Worm (Caenorhabditis elegans) whole organism, L1 larva: ENCODE results near the gene F46H5.2.

Experiments
- aha-1 ChIP-seq: fragments of 150-350 bp; optimal IDR thresholded peaks from 2 replicates; lab custom pipeline; 2014; ENCODE audit warnings: missing biosample characterization, missing genetic modification characterization
- alr-1 ChIP-seq: fragments of 200-800 bp; sonication (Bioruptor generic); optimal IDR thresholded peaks from 2 replicates; lab custom pipeline; 2018; ENCODE audit warnings: borderline replicate concordance, mild to moderate bottlenecking, missing genetic modification characterization, missing compliant biosample characterization
- aly-2 ChIP-seq: fragments of 150-350 bp; optimal IDR thresholded peaks from 2 replicates; lab custom pipeline; 2014; ENCODE audit warnings: missing biosample characterization, missing genetic modification characterization
- blmp-1 ChIP-seq: fragments of 150-350 bp; optimal IDR thresholded peaks from 2 replicates; lab custom pipeline; 2014; ENCODE audit warnings: missing biosample characterization, missing genetic modification characterization
- ceh-8 ChIP-seq: fragments of 200-800 bp; sonication (Bioruptor generic); optimal IDR thresholded peaks from 2 replicates; lab custom pipeline; 2018; ENCODE audit warnings: mild to moderate bottlenecking, missing genetic modification characterization, moderate library complexity, missing compliant biosample characterization
- ceh-82 ChIP-seq, 3 experiments: fragments of 150-350 bp in 1 of 3; sonication (generic microtip) in 2 of 3; optimal IDR thresholded peaks; 2 replicates each; lab custom pipeline; 2014 to 2017; ENCODE audit warnings: missing biosample characterization in 3 of 3, missing genetic modification characterization in 3 of 3
- ces-1 ChIP-seq: fragments of 150-350 bp; optimal IDR thresholded peaks from 2 replicates; lab custom pipeline; 2014; ENCODE audit warnings: missing biosample characterization, missing genetic modification reagents, missing genetic modification characterization
- dpl-1 ChIP-seq, 3 experiments: fragments of 150-350 bp in 2 of 3; sonication (generic microtip) in 1 of 3; optimal IDR thresholded peaks; 2 replicates each; lab custom pipeline; 2014 to 2017; ENCODE audit warnings: missing biosample characterization in 3 of 3, missing genetic modification characterization in 3 of 3, missing genetic modification reagents in 3 of 3
- efl-1 ChIP-seq, 4 experiments: fragments of 150-350 bp; optimal IDR thresholded peaks in 3 of 4; peaks in 1 of 4; 1 replicate in 1 of 4; 2 replicates in 3 of 4; lab custom pipeline; 2014; ENCODE audit warnings: missing biosample characterization in 2 of 4, missing genetic modification characterization in 2 of 4, missing genetic modification reagents in 2 of 4
- egl-27 ChIP-seq, 2 experiments: fragments of 150-350 bp in 1 of 2; sonication (generic microtip); optimal IDR thresholded peaks; 3 replicates each; lab custom pipeline; 2017 to 2018; ENCODE audit warnings: missing biosample characterization in 2 of 2, missing genetic modification characterization in 2 of 2, missing genetic modification reagents in 2 of 2
- elt-3 ChIP-seq, 6 experiments: fragments of 150-350 bp in 1 of 6; sonication (generic microtip); optimal IDR thresholded peaks; 2 replicates each; lab custom pipeline; 2017 to 2018; ENCODE audit warnings: missing biosample characterization in 6 of 6, missing genetic modification characterization in 6 of 6, inconsistent platforms in 1 of 6
- fkh-4 ChIP-seq: sonication (generic microtip); optimal IDR thresholded peaks from 2 replicates; lab custom pipeline; 2016; ENCODE audit warnings: missing compliant biosample characterization, missing genetic modification characterization, borderline replicate concordance
- fkh-8 ChIP-seq: sonication (generic microtip); optimal IDR thresholded peaks from 2 replicates; lab custom pipeline; 2016; ENCODE audit warnings: mild to moderate bottlenecking, missing genetic modification characterization, missing compliant biosample characterization
- hlh-4 ChIP-seq: sonication (generic microtip); optimal IDR thresholded peaks from 2 replicates; lab custom pipeline; 2016; ENCODE audit warnings: mild to moderate bottlenecking, missing genetic modification characterization, missing compliant biosample characterization
- irx-1 ChIP-seq: sonication (generic microtip); optimal IDR thresholded peaks from 2 replicates; lab custom pipeline; 2016; ENCODE audit warnings: missing genetic modification characterization, missing compliant biosample characterization
- isw-1 ChIP-seq: fragments of 200-800 bp; sonication (Bioruptor generic); IDR thresholded peaks from 2 replicates; pipeline ENCODE4 v1.3.6; 2022; ENCODE audit warnings: missing genetic modification characterization, missing compliant biosample characterization
- jun-1 ChIP-seq: fragments of 150-350 bp; optimal IDR thresholded peaks from 2 replicates; lab custom pipeline; 2014; ENCODE audit warnings: missing biosample characterization, missing genetic modification reagents, missing genetic modification characterization
- lin-13 ChIP-seq: fragments of 150-350 bp; optimal IDR thresholded peaks from 2 replicates; lab custom pipeline; 2014; ENCODE audit warnings: missing biosample characterization, missing genetic modification reagents, missing genetic modification characterization
- lin-14 ChIP-seq: fragments of 200-800 bp; sonication (Bioruptor generic); optimal IDR thresholded peaks from 2 replicates; lab custom pipeline; 2018; ENCODE audit warnings: mild to moderate bottlenecking, missing genetic modification characterization, moderate library complexity, missing compliant biosample characterization
- lin-35 ChIP-seq, 2 experiments: fragments of 150-350 bp; optimal IDR thresholded peaks; 2 replicates each; lab custom pipeline; 2014; ENCODE audit warnings: missing biosample characterization in 2 of 2, missing genetic modification characterization in 2 of 2, missing genetic modification reagents in 2 of 2
- lsy-2 ChIP-seq, 2 experiments: fragments of 150-350 bp; optimal IDR thresholded peaks; 2 replicates each; lab custom pipeline; 2014; ENCODE audit warnings: missing biosample characterization in 2 of 2, missing genetic modification characterization in 2 of 2
- mdl-1 ChIP-seq, 2 experiments: fragments of 150-350 bp; optimal IDR thresholded peaks; 2 replicates each; lab custom pipeline; 2014 to 2017; ENCODE audit warnings: missing biosample characterization in 2 of 2, missing genetic modification characterization in 2 of 2, inconsistent platforms in 1 of 2
- mef-2 ChIP-seq: fragments of 150-350 bp; optimal IDR thresholded peaks from 2 replicates; lab custom pipeline; 2014; ENCODE audit warnings: missing biosample characterization, missing genetic modification characterization
- mep-1 ChIP-seq: fragments of 150-350 bp; optimal IDR thresholded peaks from 2 replicates; lab custom pipeline; 2014; ENCODE audit warnings: missing biosample characterization, missing genetic modification characterization
- nhr-11 ChIP-seq: fragments of 150-350 bp; optimal IDR thresholded peaks from 2 replicates; lab custom pipeline; 2014; ENCODE audit warnings: missing biosample characterization, missing genetic modification characterization
- nhr-12 ChIP-seq: sonication (generic microtip); optimal IDR thresholded peaks from 2 replicates; lab custom pipeline; 2017; ENCODE audit warnings: missing biosample characterization, missing genetic modification characterization
- nhr-20 ChIP-seq: sonication (generic microtip); optimal IDR thresholded peaks from 2 replicates; lab custom pipeline; 2016; ENCODE audit warnings: mild to moderate bottlenecking, missing genetic modification characterization, missing compliant biosample characterization
- nhr-237 ChIP-seq: fragments of 150-350 bp; optimal IDR thresholded peaks from 2 replicates; lab custom pipeline; 2014; ENCODE audit warnings: missing biosample characterization, missing genetic modification characterization
- nhr-28 ChIP-seq: fragments of 150-350 bp; optimal IDR thresholded peaks from 2 replicates; lab custom pipeline; 2014; ENCODE audit warnings: missing biosample characterization, missing genetic modification characterization
- nhr-47 ChIP-seq: sonication (generic microtip); optimal IDR thresholded peaks from 2 replicates; lab custom pipeline; 2016; ENCODE audit warnings: mild to moderate bottlenecking, missing genetic modification characterization, moderate library complexity, missing compliant biosample characterization
- nhr-71 ChIP-seq: sonication (generic microtip); optimal IDR thresholded peaks from 2 replicates; lab custom pipeline; 2016; ENCODE audit warnings: mild to moderate bottlenecking, missing genetic modification characterization, moderate library complexity, missing compliant biosample characterization
- nhr-77 ChIP-seq: fragments of 150-350 bp; optimal IDR thresholded peaks from 2 replicates; lab custom pipeline; 2014; ENCODE audit warnings: missing biosample characterization, missing genetic modification characterization
- nhr-84 ChIP-seq: sonication (generic microtip); optimal IDR thresholded peaks from 2 replicates; lab custom pipeline; 2017; ENCODE audit warnings: missing biosample characterization, missing genetic modification characterization
- nhr-85 ChIP-seq: sonication (generic microtip); peaks from one replicate; lab custom pipeline; 2016; ENCODE audit warnings: missing genetic modification characterization, inconsistent platforms, missing compliant biosample characterization
- nhr-90 ChIP-seq: sonication (generic microtip); optimal IDR thresholded peaks from 2 replicates; lab custom pipeline; 2016; ENCODE audit warnings: mild to moderate bottlenecking, missing genetic modification characterization, missing compliant biosample characterization; ENCODE audit not compliant: poor library complexity
- pqm-1 ChIP-seq: sonication (generic microtip); optimal IDR thresholded peaks from 3 replicates; lab custom pipeline; 2017; ENCODE audit warnings: missing biosample characterization, missing genetic modification characterization
- rnt-1 ChIP-seq: sonication (generic microtip); optimal IDR thresholded peaks from 2 replicates; lab custom pipeline; 2016; ENCODE audit warnings: mild to moderate bottlenecking, missing genetic modification characterization, moderate library complexity, missing compliant biosample characterization
- skn-1 ChIP-seq: fragments of 150-350 bp; optimal IDR thresholded peaks from 2 replicates; lab custom pipeline; 2014; ENCODE audit warnings: missing biosample characterization, missing genetic modification characterization
- snu-23 ChIP-seq: sonication (generic microtip); optimal IDR thresholded peaks from 2 replicates; lab custom pipeline; 2016; ENCODE audit warnings: missing genetic modification characterization, missing compliant biosample characterization
- sox-4 ChIP-seq: sonication (generic microtip); optimal IDR thresholded peaks from 2 replicates; lab custom pipeline; 2016; ENCODE audit warnings: missing genetic modification characterization, missing compliant biosample characterization
- sptf-1 ChIP-seq: fragments of 150-350 bp; optimal IDR thresholded peaks from 2 replicates; lab custom pipeline; 2014; ENCODE audit warnings: missing biosample characterization, missing genetic modification characterization
- sup-37 ChIP-seq: fragments of 200-800 bp; sonication (Bioruptor generic); optimal IDR thresholded peaks from 2 replicates; lab custom pipeline; 2018; ENCODE audit warnings: mild to moderate bottlenecking, missing genetic modification characterization, missing compliant biosample characterization
- swsn-7 ChIP-seq: sonication (generic microtip); optimal IDR thresholded peaks from 2 replicates; lab custom pipeline; 2016; ENCODE audit warnings: missing genetic modification characterization, missing compliant biosample characterization
- tbx-2 ChIP-seq: sonication (generic microtip); optimal IDR thresholded peaks from 2 replicates; lab custom pipeline; 2016; ENCODE audit warnings: missing genetic modification characterization, missing compliant biosample characterization
- unc-130 ChIP-seq: fragments of 150-350 bp; optimal IDR thresholded peaks from 2 replicates; lab custom pipeline; 2017; ENCODE audit warnings: missing biosample characterization, missing genetic modification characterization, inconsistent platforms
- unc-86 ChIP-seq: sonication (generic microtip); optimal IDR thresholded peaks from 2 replicates; lab custom pipeline; 2016; ENCODE audit warnings: missing genetic modification characterization, missing compliant biosample characterization
- ztf-11 ChIP-seq, 2 experiments: sonication (generic microtip); optimal IDR thresholded peaks; 2 replicates each; lab custom pipeline; 2016 to 2017; ENCODE audit warnings: missing genetic modification characterization in 2 of 2, missing biosample characterization in 1 of 2, missing compliant biosample characterization in 1 of 2
- ztf-4 ChIP-seq: fragments of 150-350 bp; optimal IDR thresholded peaks from 2 replicates; lab custom pipeline; 2014; ENCODE audit warnings: missing biosample characterization, missing genetic modification characterization

The F46H5.2 gene

DNA sequence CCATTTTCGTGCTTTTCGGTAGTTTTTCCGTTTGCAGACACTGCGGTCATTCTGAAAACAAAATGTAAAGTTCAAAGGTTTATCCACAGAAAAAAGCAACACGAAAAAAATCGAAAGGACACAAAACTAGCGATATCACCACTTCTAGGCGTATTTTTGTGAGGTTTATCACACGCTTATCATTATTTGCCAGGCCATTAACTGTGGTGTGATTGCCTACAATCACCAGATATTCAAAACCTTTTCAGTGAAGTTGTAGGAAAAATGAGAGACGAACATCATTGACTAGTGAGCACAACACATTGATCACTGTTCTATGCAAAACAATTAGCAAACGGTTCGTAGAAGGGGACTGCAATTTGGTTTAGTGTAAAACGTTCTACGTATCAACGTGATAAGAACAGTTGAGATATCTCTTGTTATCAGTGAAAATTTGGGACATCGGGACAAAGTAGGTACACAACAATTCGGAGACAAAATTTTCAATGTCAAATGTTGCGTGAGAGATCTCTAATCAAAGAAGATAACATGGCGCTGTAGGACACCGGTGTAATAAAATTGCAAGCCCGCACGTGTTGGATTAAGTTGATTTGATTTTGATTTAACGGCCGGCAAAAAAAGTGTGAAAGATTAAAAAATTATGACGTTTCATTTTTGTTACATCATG lies 40.2 kb downstream of the F46H5.2 start, which contains the start of gene sur-5 (continued):
- TF ChIP-seq nhr-84 (tag; lab: Kevin White, UChicago) (no peak), jun-1 (tag; lab: Kevin White, UChicago) (no peak), sup-37 (no peak), sox-4 (no peak), irx-1 (no peak), efl-1 (optimal IDR thresholded peaks at IDR 0.05; lab: Kevin White, UChicago) (no peak), efl-1 (GFP tag; optimal IDR thresholded peaks at IDR 0.05 in 1 of 2; lab: Kevin White, UChicago) (peak in 1 of 2 experiments; percentile 87), lin-35 (GFP tag; optimal IDR thresholded peaks at IDR 0.05; lab: Kevin White, UChicago) (peak in 1 of 2 experiments; percentile 28), nhr-71 (tag; lab: Kevin White, UChicago) (peak; percentile 72), pqm-1 (tag; lab: Kevin White, UChicago) (no peak), ztf-11 (tag; optimal IDR thresholded peaks at IDR 0.05; lab: Kevin White, UChicago) (no peak), fkh-4 (tag; lab: Kevin White, UChicago) (no peak), swsn-7 (tag; lab: Kevin White, UChicago) (no peak), unc-86 (tag; lab: Kevin White, UChicago) (no peak), mdl-1 (tag; optimal IDR thresholded peaks at IDR 0.05; lab: Kevin White, UChicago) (peak in 1 of 2 experiments; percentile 74), blmp-1 (tag; lab: Kevin White, UChicago) (peak; percentile 77), unc-130 (tag; lab: Kevin White, UChicago) (peak; percentile 17), ztf-4 (tag; lab: Kevin White, UChicago) (no peak), sptf-1 (tag; lab: Kevin White, UChicago) (no peak), aha-1 (tag; lab: Kevin White, UChicago) (no peak), ceh-8 (no peak), nhr-77 (no peak), lin-14 (GFP tag; lab: Kevin White, UChicago) (peak; percentile 77), nhr-20 (tag; lab: Kevin White, UChicago) (peak; percentile 61), nhr-12 (tag; lab: Kevin White, UChicago) (no peak), snu-23 (GFP tag; lab: Kevin White, UChicago) (peak; percentile 26)

DNA sequence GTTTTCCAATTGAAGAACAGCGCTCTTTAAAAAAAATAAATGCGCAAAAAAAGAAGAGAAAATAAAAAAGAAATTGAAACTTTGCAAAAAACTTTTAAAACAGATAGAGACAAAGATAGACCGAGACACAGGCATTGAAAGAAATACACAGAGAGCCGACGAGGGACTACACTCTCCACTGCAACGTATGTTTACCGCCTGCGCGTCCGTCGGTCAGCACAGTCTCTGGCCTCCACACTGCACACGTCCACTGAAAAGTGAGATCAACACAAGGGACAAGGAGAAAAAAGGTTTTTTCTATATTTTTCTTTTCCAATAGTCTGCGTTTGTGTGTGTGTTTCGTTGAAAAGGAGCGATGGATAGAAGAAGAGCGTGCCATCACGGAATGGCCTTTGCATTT lies 41.0 kb downstream of the F46H5.2 start:
- TF ChIP-seq mef-2 (tag; lab: Kevin White, UChicago) (peak; percentile 34), ztf-11 (tag; optimal IDR thresholded peaks at IDR 0.05; lab: Kevin White, UChicago) (no peak), nhr-90 (tag; lab: Kevin White, UChicago) (peak; percentile 20), nhr-20 (tag; lab: Kevin White, UChicago) (peak; percentile 84), mdl-1 (tag; optimal IDR thresholded peaks at IDR 0.05; lab: Kevin White, UChicago) (peak in 1 of 2 experiments; percentile 65), unc-86 (tag; lab: Kevin White, UChicago) (peak; percentile 4), fkh-8 (tag; lab: Kevin White, UChicago) (peak; percentile 14), nhr-85 (tag; lab: Kevin White, UChicago) (peak; percentile 80), aly-2 (tag; lab: Kevin White, UChicago) (no peak), ces-1 (GFP tag; lab: Kevin White, UChicago) (no peak), jun-1 (tag; lab: Kevin White, UChicago) (peak; percentile 26), alr-1 (tag; lab: Kevin White, UChicago) (no peak), nhr-237 (tag; lab: Kevin White, UChicago) (peak; percentile 60), lin-14 (GFP tag; lab: Kevin White, UChicago) (peak; percentile 97), lin-13 (no peak), irx-1 (peak; percentile 38), rnt-1 (tag; lab: Kevin White, UChicago) (peak; percentile 57), nhr-11 (no peak), tbx-2 (peak; percentile 58), egl-27 (tag; optimal IDR thresholded peaks at IDR 0.05; lab: Kevin White, UChicago) (peak; percentile 54 to 56), mep-1 (tag; lab: Kevin White, UChicago) (peak; percentile 58), lin-35 (GFP tag; optimal IDR thresholded peaks at IDR 0.05; lab: Kevin White, UChicago) (peak; percentile 10 to 14), lsy-2 (tag; optimal IDR thresholded peaks at IDR 0.05; lab: Kevin White, UChicago) (peak; percentile 41 to 66), blmp-1 (tag; lab: Kevin White, UChicago) (peak; percentile 51), isw-1 (peak; percentile 47), snu-23 (GFP tag; lab: Kevin White, UChicago) (peak; percentile 85), skn-1 (peak; percentile 27), elt-3 (tag; optimal IDR thresholded peaks at IDR 0.05; lab: Kevin White, UChicago) (peak in 3 of 6 experiments; percentile 14 to 65 (median 49)), nhr-47 (peak; percentile 55), dpl-1 (GFP tag; optimal IDR thresholded peaks at IDR 0.05; lab: Kevin White, UChicago) (peak in 2 of 3 experiments; percentile 15 to 27), efl-1 (optimal IDR thresholded peaks at IDR 0.05; lab: Kevin White, UChicago) (peak; percentile 31 to 47), efl-1 (GFP tag; optimal IDR thresholded peaks at IDR 0.05 in 1 of 2; lab: Kevin White, UChicago) (peak in 1 of 2 experiments; percentile 78), ceh-82 (tag; optimal IDR thresholded peaks at IDR 0.05; lab: Kevin White, UChicago) (peak; percentile 20 to 73 (median 38)), nhr-28 (no peak), hlh-4 (tag; lab: Kevin White, UChicago) (no peak)
